Fruit fly (Drosophila melanogaster): ENCODE results near the gene Msp300.

Msp300 gene

DNA sequence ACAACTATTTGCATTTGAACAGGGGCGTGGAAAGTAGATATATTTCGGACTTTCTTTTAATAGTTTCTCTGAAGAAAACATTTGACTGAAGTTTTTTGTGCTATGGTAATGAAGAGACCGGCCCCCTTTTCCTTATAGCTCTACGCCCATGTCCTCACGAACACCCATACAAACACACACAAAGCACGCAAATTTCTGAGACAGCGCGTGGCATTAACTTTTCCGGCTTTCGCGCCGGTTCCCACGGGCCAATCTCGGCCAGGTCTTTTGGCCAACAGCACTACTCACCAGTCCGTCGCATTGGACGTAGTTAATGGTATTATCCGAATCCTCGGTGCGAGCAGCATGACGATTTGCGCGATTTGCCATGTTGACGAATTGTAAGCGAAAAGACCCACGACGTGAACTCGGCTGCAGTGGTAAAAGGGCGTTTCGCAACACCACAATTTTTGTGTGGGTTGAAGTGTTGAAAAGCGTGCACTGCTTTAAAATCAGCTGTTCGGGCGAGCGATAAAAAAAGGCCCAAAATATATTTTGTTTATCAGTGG lies 48.2 kb upstream of the Msp300 start, which contains the start of gene senju (continued):
- peak; percentile 61 for TF ChIP-seq run (tag; optimal IDR thresholded peaks at IDR 0.05)
- TF ChIP-seq Sox100B (GFP tag; optimal IDR thresholded peaks at IDR 0.05) = peak; percentile 69
- peak; percentile 82 for TF ChIP-seq CG13894 (tag; optimal IDR thresholded peaks at IDR 0.05)
- TF ChIP-seq nerfin-2 (GFP tag; IDR thresholded peaks at IDR 0.05; ENCODE audit: partially characterized antibody) = no peak
- TF ChIP-seq gem (tag; optimal IDR thresholded peaks at IDR 0.05) = peak; percentile 91
- TF ChIP-seq cad (GFP tag; optimal IDR thresholded peaks at IDR 0.05) = no peak
- peak; percentile 59 for TF ChIP-seq fd64A (GFP tag; optimal IDR thresholded peaks at IDR 0.05)
- TF ChIP-seq CG6854 (GFP tag; optimal IDR thresholded peaks at IDR 0.05) = peak; percentile 75
- TF ChIP-seq Hey (tag; optimal IDR thresholded peaks at IDR 0.05) = peak; percentile 69
- TF ChIP-seq Mad (GFP tag; optimal IDR thresholded peaks at IDR 0.05) = peak; percentile 83
- peak; percentile 64 for TF ChIP-seq CG4820 (GFP tag; optimal IDR thresholded peaks at IDR 0.05)
- peak; percentile 95 for TF ChIP-seq CG34376 (GFP tag; optimal IDR thresholded peaks at IDR 0.05)
- peak; percentile 77 for TF ChIP-seq CG2202 (tag; optimal IDR thresholded peaks at IDR 0.05)
- TF ChIP-seq lab (GFP tag; optimal IDR thresholded peaks at IDR 0.05) = peak; percentile 91
- TF ChIP-seq CG11085 (GFP tag; IDR thresholded peaks at IDR 0.05) = peak; percentile 51
- TF ChIP-seq HmgZ (tag; optimal IDR thresholded peaks at IDR 0.05) = peak; percentile 88
- peak; percentile 76 for TF ChIP-seq ase (GFP tag; IDR thresholded peaks at IDR 0.05)
- TF ChIP-seq CG4617 (GFP tag; optimal IDR thresholded peaks at IDR 0.05; ENCODE audit: borderline replicate concordance) = peak; percentile 95
- peak; percentile 59 for TF ChIP-seq MTF-1 (GFP tag; optimal IDR thresholded peaks at IDR 0.05; ENCODE audit: borderline replicate concordance)
- TF ChIP-seq ems (GFP tag; optimal IDR thresholded peaks at IDR 0.05) = peak; percentile 80
- peak; percentile 31 for TF ChIP-seq CG1832 (GFP tag; optimal IDR thresholded peaks at IDR 0.05)
- TF ChIP-seq grau (tag; optimal IDR thresholded peaks at IDR 0.05) = peak; percentile 77
- TF ChIP-seq CG8359 (GFP tag; optimal IDR thresholded peaks at IDR 0.05; ENCODE audit: borderline replicate concordance) = peak; percentile 63
- TF ChIP-seq Deaf1 (tag; optimal IDR thresholded peaks at IDR 0.05) = peak; percentile 86
- peak; percentile 82 for TF ChIP-seq CG8924 (tag; optimal IDR thresholded peaks at IDR 0.05)
- TF ChIP-seq CG8765 (GFP tag; IDR thresholded peaks at IDR 0.05) = peak; percentile 50
- peak; percentile 52; the same call in 2 of the 3 replicates for TF ChIP-seq CG6175 (GFP tag; IDR thresholded peaks at IDR 0.05)
- peak; percentile 98 for TF ChIP-seq sens (GFP tag)
- peak; percentile 68 for TF ChIP-seq gcm2 (GFP tag; optimal IDR thresholded peaks at IDR 0.05)
- TF ChIP-seq CG31365 (tag; optimal IDR thresholded peaks at IDR 0.05) = peak; percentile 75
- TF ChIP-seq sc (optimal IDR thresholded peaks at IDR 0.05) = no peak
- TF ChIP-seq sc (GFP tag; optimal IDR thresholded peaks at IDR 0.05) = peak; percentile 62
- peak; percentile 39; the same call in 1 of the 2 replicates for TF ChIP-seq al (GFP tag; IDR thresholded peaks at IDR 0.05)
- TF ChIP-seq grn (GFP tag; optimal IDR thresholded peaks at IDR 0.05) = peak; percentile 48
- TF ChIP-seq hth (optimal IDR thresholded peaks at IDR 0.05) = no peak
- TF ChIP-seq CG4328 (GFP tag; optimal IDR thresholded peaks at IDR 0.05) = peak; percentile 83
- TF ChIP-seq Aef1 (GFP tag; IDR thresholded peaks at IDR 0.05) = peak; percentile 79
- peak; percentile 81 for TF ChIP-seq CG13123 (GFP tag; optimal IDR thresholded peaks at IDR 0.05)
- peak; percentile 70 for TF ChIP-seq H2.0 (GFP tag; IDR thresholded peaks at IDR 0.05)
- peak; percentile 78 for TF ChIP-seq CG3281 (GFP tag; optimal IDR thresholded peaks at IDR 0.05)
- TF ChIP-seq CG2678 (tag; optimal IDR thresholded peaks at IDR 0.05) = peak; percentile 83
- peak; percentile 72 for TF ChIP-seq CG1529 (GFP tag; optimal IDR thresholded peaks at IDR 0.05)
- peak; percentile 28; the same call in 1 of the 2 replicates for TF ChIP-seq crol (GFP tag; IDR thresholded peaks at IDR 0.05)
- TF ChIP-seq CG1602 (GFP tag; optimal IDR thresholded peaks at IDR 0.05) = peak; percentile 69
- TF ChIP-seq eve (GFP tag; optimal IDR thresholded peaks at IDR 0.05) = no peak
- peak; percentile 88 for TF ChIP-seq Xbp1 (GFP tag; optimal IDR thresholded peaks at IDR 0.05)
- TF ChIP-seq exex (tag; optimal IDR thresholded peaks at IDR 0.05) = peak; percentile 39
- peak; percentile 65 for TF ChIP-seq scrt (GFP tag; optimal IDR thresholded peaks at IDR 0.05)
- peak; percentile 80 for TF ChIP-seq CG2875 (GFP tag; optimal IDR thresholded peaks at IDR 0.05)
- no peak for TF ChIP-seq Tbp (GFP tag; optimal IDR thresholded peaks at IDR 0.05)
- TF ChIP-seq Taf1 (GFP tag; IDR thresholded peaks at IDR 0.05) = peak; percentile 60

Measured in whole organism, embryonic.